Worm (Caenorhabditis elegans) whole organism, young adult: ENCODE measurements around the gene Y73F4A.3.

Experiments used
- B0261.1 ChIP-seq: sonication (generic microtip); optimal IDR thresholded peaks from 2 replicates; lab custom pipeline; 2016; ENCODE audit warnings: mild to moderate bottlenecking, missing genetic modification characterization, moderate library complexity, missing compliant biosample characterization
- C06A6.2 ChIP-seq: fragments of 200-800 bp; sonication (Bioruptor generic); conservative IDR thresholded peaks from 2 replicates; pipeline ENCODE4 v1.3.6; 2022; ENCODE audit warnings: missing genetic modification characterization, missing compliant biosample characterization
- C17E4.6 ChIP-seq: fragments of 200-800 bp; sonication (Bioruptor generic); IDR thresholded peaks from 2 replicates; pipeline ENCODE4 v1.3.6; 2022; ENCODE audit warnings: missing genetic modification reagents, missing genetic modification characterization, missing compliant biosample characterization
- F22D6.2 ChIP-seq: sonication (generic microtip); optimal IDR thresholded peaks from 2 replicates; lab custom pipeline; 2016; ENCODE audit warnings: mild to moderate bottlenecking, missing genetic modification characterization, missing compliant biosample characterization
- F37B4.10 ChIP-seq: fragments of 200-800 bp; sonication (Bioruptor generic); IDR thresholded peaks from 2 replicates; pipeline ENCODE4 v1.3.6; 2022; ENCODE audit warnings: missing genetic modification characterization, missing compliant biosample characterization
- F49E8.2 ChIP-seq: sonication (generic microtip); optimal IDR thresholded peaks from 3 replicates; lab custom pipeline; 2017; ENCODE audit warnings: missing genetic modification characterization, mild to moderate bottlenecking, missing compliant biosample characterization, antibody characterized with exemption, moderate library complexity; ENCODE audit not compliant: insufficient read depth
- F55B11.4 ChIP-seq: sonication (generic microtip); optimal IDR thresholded peaks from 2 replicates; lab custom pipeline; 2016; ENCODE audit warnings: missing compliant biosample characterization, missing genetic modification characterization, borderline replicate concordance; ENCODE audit not compliant: insufficient read depth
- F57C9.4 ChIP-seq: sonication (generic microtip); optimal IDR thresholded peaks from 2 replicates; lab custom pipeline; 2017; ENCODE audit warnings: mild to moderate bottlenecking, missing genetic modification characterization, missing compliant biosample characterization
- K11D2.4 ChIP-seq: fragments of 200-800 bp; sonication (Bioruptor generic); IDR thresholded peaks from 2 replicates; pipeline ENCODE4 v1.3.6; 2022; ENCODE audit warnings: missing genetic modification reagents, missing genetic modification characterization, missing compliant biosample characterization
- T07F8.4 ChIP-seq: sonication (generic microtip); optimal IDR thresholded peaks from 2 replicates; lab custom pipeline; 2016; ENCODE audit warnings: mild to moderate bottlenecking, missing genetic modification characterization, moderate library complexity, missing compliant biosample characterization
- T26A5.8 ChIP-seq: sonication (generic microtip); optimal IDR thresholded peaks from 2 replicates; lab custom pipeline; 2016; ENCODE audit warnings: missing genetic modification characterization, missing compliant biosample characterization
- Y53F4B.3 ChIP-seq: fragments of 200-800 bp; sonication (Bioruptor generic); IDR thresholded peaks from 2 replicates; pipeline ENCODE4 v1.3.6; 2022; ENCODE audit warnings: missing genetic modification reagents, missing genetic modification characterization, missing compliant biosample characterization
- attf-5 ChIP-seq: fragments of 200-800 bp; sonication (Bioruptor generic); optimal IDR thresholded peaks from 2 replicates; lab custom pipeline; 2018; ENCODE audit warnings: mild to moderate bottlenecking, missing genetic modification characterization, missing compliant biosample characterization
- bed-1 ChIP-seq: fragments of 200-800 bp; sonication (Bioruptor generic); IDR thresholded peaks from 2 replicates; pipeline ENCODE4 v1.3.6; 2022; ENCODE audit warnings: missing genetic modification reagents, missing genetic modification characterization, missing compliant biosample characterization
- bed-2 ChIP-seq: fragments of 200-800 bp; sonication (Bioruptor generic); IDR thresholded peaks from 2 replicates; pipeline ENCODE4 v1.3.6; 2022; ENCODE audit warnings: missing genetic modification reagents, missing genetic modification characterization, missing compliant biosample characterization
- ccch-3 ChIP-seq: fragments of 200-800 bp; sonication (Bioruptor generic); optimal IDR thresholded peaks from 2 replicates; lab custom pipeline; 2018; ENCODE audit warnings: mild to moderate bottlenecking, missing genetic modification characterization, missing compliant biosample characterization
- cebp-1 ChIP-seq, 2 experiments: fragments of 200-800 bp in 1 of 2; sonication (Bioruptor generic) in 1 of 2; sonication (generic microtip) in 1 of 2; IDR thresholded peaks in 1 of 2; optimal IDR thresholded peaks in 1 of 2; 2 replicates each; pipeline versions ENCODE4 v1.3.6 to Lab custom; 2017 to 2022; ENCODE audit warnings: missing compliant biosample characterization in 2 of 2, missing genetic modification characterization in 2 of 2, mild to moderate bottlenecking in 1 of 2, missing genetic modification reagents in 1 of 2, moderate library complexity in 1 of 2
- ceh-100 ChIP-seq: fragments of 200-800 bp; sonication (Bioruptor generic); IDR thresholded peaks from 2 replicates; pipeline ENCODE4 v1.3.6; 2022; ENCODE audit warnings: missing genetic modification reagents, missing genetic modification characterization, missing compliant biosample characterization
- ceh-40 ChIP-seq: fragments of 200-800 bp; sonication (Bioruptor generic); IDR thresholded peaks from 2 replicates; pipeline ENCODE4 v1.3.6; 2022; ENCODE audit warnings: missing genetic modification characterization, missing compliant biosample characterization
- ceh-91 ChIP-seq: fragments of 200-800 bp; sonication (Bioruptor generic); IDR thresholded peaks from 2 replicates; pipeline ENCODE4 v1.3.6; 2022; ENCODE audit warnings: missing genetic modification reagents, missing genetic modification characterization, missing compliant biosample characterization
- die-1 ChIP-seq: sonication (generic microtip); optimal IDR thresholded peaks from 2 replicates; lab custom pipeline; 2016; ENCODE audit warnings: missing genotype, mild to moderate bottlenecking, missing genetic modification characterization, missing compliant biosample characterization
- dpff-1 ChIP-seq: sonication (generic microtip); optimal IDR thresholded peaks from 2 replicates; lab custom pipeline; 2017; ENCODE audit warnings: mild to moderate bottlenecking, missing genetic modification characterization, missing compliant biosample characterization
- efl-1 ChIP-seq: fragments of 150-350 bp; optimal IDR thresholded peaks from 2 replicates; lab custom pipeline; 2014; ENCODE audit warnings: missing biosample characterization, missing genetic modification reagents, missing genetic modification characterization
- him-1 ChIP-seq: sonication (generic microtip); optimal IDR thresholded peaks from 2 replicates; lab custom pipeline; 2016; ENCODE audit warnings: missing genotype, missing genetic modification reagents, missing genetic modification characterization, missing compliant biosample characterization
- let-607 ChIP-seq, 2 experiments: fragments of 200-800 bp in 1 of 2; sonication (Bioruptor generic) in 1 of 2; sonication (generic microtip) in 1 of 2; optimal IDR thresholded peaks; 2 replicates each; lab custom pipeline; 2016 to 2018; ENCODE audit warnings: mild to moderate bottlenecking in 2 of 2, missing compliant biosample characterization in 2 of 2, missing genetic modification characterization in 2 of 2, moderate library complexity in 2 of 2, missing genotype in 1 of 2
- lin-26 ChIP-seq: fragments of 200-800 bp; sonication (Bioruptor generic); IDR thresholded peaks from 2 replicates; pipeline ENCODE4 v1.3.6; 2022; ENCODE audit warnings: missing genetic modification reagents, missing genetic modification characterization, missing compliant biosample characterization
- lir-1 ChIP-seq: fragments of 200-800 bp; sonication (Bioruptor generic); conservative IDR thresholded peaks from 2 replicates; pipeline ENCODE4 v1.3.6; 2022; ENCODE audit warnings: missing genetic modification reagents, missing genetic modification characterization, missing compliant biosample characterization
- madf-10 ChIP-seq: sonication (generic microtip); optimal IDR thresholded peaks from 2 replicates; lab custom pipeline; 2016; ENCODE audit warnings: mild to moderate bottlenecking, missing genetic modification characterization, missing compliant biosample characterization
- madf-3 ChIP-seq: fragments of 200-800 bp; sonication (Bioruptor generic); IDR thresholded peaks from 2 replicates; pipeline ENCODE4 v1.3.6; 2022; ENCODE audit warnings: missing genetic modification reagents, missing genetic modification characterization, missing compliant biosample characterization
- madf-8 ChIP-seq: fragments of 200-800 bp; sonication (Bioruptor generic); conservative IDR thresholded peaks from 2 replicates; pipeline ENCODE4 v1.3.6; 2022; ENCODE audit warnings: missing genetic modification reagents, missing genetic modification characterization, missing compliant biosample characterization
- nhr-179 ChIP-seq: sonication (generic microtip); optimal IDR thresholded peaks from 2 replicates; lab custom pipeline; 2016; ENCODE audit warnings: mild to moderate bottlenecking, missing genetic modification characterization, missing compliant biosample characterization
- nhr-27 ChIP-seq: fragments of 200-800 bp; sonication (Bioruptor generic); optimal IDR thresholded peaks from 2 replicates; lab custom pipeline; 2018; ENCODE audit warnings: mild to moderate bottlenecking, missing genetic modification characterization, moderate library complexity, missing compliant biosample characterization
- pbrm-1 ChIP-seq: fragments of 200-800 bp; sonication (Bioruptor generic); IDR thresholded peaks from 2 replicates; pipeline ENCODE4 v1.3.6; 2022; ENCODE audit warnings: missing genetic modification reagents, missing genetic modification characterization, missing compliant biosample characterization
- snpc-1.1 ChIP-seq: sonication (generic microtip); optimal IDR thresholded peaks from 2 replicates; lab custom pipeline; 2017; ENCODE audit warnings: missing genetic modification characterization, mild to moderate bottlenecking, missing compliant biosample characterization, antibody characterized with exemption, moderate library complexity, missing genotype, missing genetic modification reagents; ENCODE audit not compliant: insufficient read depth
- snpc-1.3 ChIP-seq: sonication (generic microtip); optimal IDR thresholded peaks from 2 replicates; lab custom pipeline; 2017; ENCODE audit warnings: missing genetic modification characterization, mild to moderate bottlenecking, missing compliant biosample characterization, antibody characterized with exemption, moderate library complexity, missing genotype, missing genetic modification reagents; ENCODE audit not compliant: insufficient read depth
- snpc-3.4 ChIP-seq: sonication (generic microtip); optimal IDR thresholded peaks from 2 replicates; lab custom pipeline; 2017; ENCODE audit warnings: missing genetic modification characterization, mild to moderate bottlenecking, missing compliant biosample characterization, antibody characterized with exemption, moderate library complexity, missing genotype, missing genetic modification reagents
- snpc-4 ChIP-seq, 5 experiments: fragments of 150-350 bp in 1 of 5; sonication (generic microtip) in 4 of 5; optimal IDR thresholded peaks; 2 replicates each; lab custom pipeline; 2014 to 2018; ENCODE audit warnings: missing genetic modification characterization in 5 of 5, missing biosample characterization in 3 of 5, antibody characterized with exemption in 2 of 5, mild to moderate bottlenecking in 2 of 5, missing compliant biosample characterization in 2 of 5, missing genotype in 2 of 5, moderate library complexity in 2 of 5, missing genetic modification reagents in 1 of 5
- tbp1 ChIP-seq: fragments of 200-800 bp; sonication (Bioruptor generic); optimal IDR thresholded peaks from 2 replicates; lab custom pipeline; 2018; ENCODE audit warnings: mild to moderate bottlenecking, missing genetic modification characterization, missing compliant biosample characterization
- tbx-9 ChIP-seq: sonication (generic microtip); optimal IDR thresholded peaks from 2 replicates; lab custom pipeline; 2016; ENCODE audit warnings: borderline replicate concordance, missing genetic modification characterization, inconsistent platforms, missing compliant biosample characterization
- zfh-2 ChIP-seq: fragments of 200-800 bp; sonication (Bioruptor generic); conservative IDR thresholded peaks from 2 replicates; pipeline ENCODE4 v1.3.6; 2022; ENCODE audit warnings: missing genetic modification reagents, missing genetic modification characterization, missing compliant biosample characterization
- ztf-25 ChIP-seq: fragments of 200-800 bp; sonication (Bioruptor generic); IDR thresholded peaks from 2 replicates; pipeline ENCODE4 v1.3.6; 2022; ENCODE audit warnings: missing genetic modification reagents, missing genetic modification characterization, missing compliant biosample characterization

Gene Y73F4A.3

ce11 chrIV:9007947-9008346 is 32.3 kb downstream of the Y73F4A.3 start:
- TF ChIP-seq F57C9.4 (tag; lab: Kevin White, UChicago) (no peak), madf-10 (tag; lab: Kevin White, UChicago) (no peak), ceh-40 (GFP tag; lab: Robert Waterston, UW) (no peak), bed-2 (GFP tag; lab: Robert Waterston, UW) (no peak), Y53F4B.3 (GFP tag; lab: Robert Waterston, UW) (no peak), dpff-1 (tag; lab: Kevin White, UChicago) (no peak), tbx-9 (tag; lab: Kevin White, UChicago) (no peak)

ce11 chrIV:9005310-9005709 is 35.0 kb downstream of the Y73F4A.3 start, which contains the start of gene unc-129:
unc-129 (minus strand) TSS chrIV:9005410.
- TF ChIP-seq C06A6.2 (no peak), efl-1 (GFP tag; lab: Kevin White, UChicago) (no peak), snpc-1.3 (tag; lab: Kevin White, UChicago) (no peak), madf-3 (GFP tag; lab: Robert Waterston, UW) (no peak), F37B4.10 (no peak)

ce11 chrIV:9002636-9003035 is 37.7 kb downstream of the Y73F4A.3 start, which contains the start of gene C53D6.8:
C53D6.8 (minus strand) TSS chrIV:9002736.
- TF ChIP-seq F55B11.4 (tag; lab: Kevin White, UChicago) (no peak), nhr-179 (no peak)

- TF ChIP-seq F22D6.2 (tag; lab: Kevin White, UChicago) (no peak), F49E8.2 (tag; lab: Kevin White, UChicago) (peak; percentile 26), C17E4.6 (GFP tag; lab: Robert Waterston, UW) (no peak), nhr-27 (tag; lab: Kevin White, UChicago) (no peak), him-1 (tag; lab: Kevin White, UChicago) (peak; percentile 69), T07F8.4 (tag; lab: Kevin White, UChicago) (no peak), ceh-100 (no peak), lir-1 (no peak), let-607 (tag; optimal IDR thresholded peaks at IDR 0.05; lab: Kevin White, UChicago) (no peak), K11D2.4 (GFP tag; lab: Robert Waterston, UW) (no peak), ccch-3 (GFP tag; lab: Kevin White, UChicago) (no peak), snpc-1.1 (tag; lab: Kevin White, UChicago) (peak; percentile 93), madf-10 (tag; lab: Kevin White, UChicago) (no peak), ztf-25 (GFP tag; lab: Robert Waterston, UW) (no peak), pbrm-1 (GFP tag; lab: Robert Waterston, UW) (peak; percentile 57; the same call in 1 of the 2 replicates), die-1 (no peak), cebp-1 (GFP tag; IDR thresholded peaks at IDR 0.05; lab: Robert Waterston, UW) (no peak), cebp-1 (tag; optimal IDR thresholded peaks at IDR 0.05; lab: Kevin White, UChicago) (no peak), F37B4.10 (no peak), snpc-4 (GFP tag; optimal IDR thresholded peaks at IDR 0.05; lab: Kevin White, UChicago) (peak; percentile 92), snpc-4 (tag; optimal IDR thresholded peaks at IDR 0.05; lab: Kevin White, UChicago) (peak; percentile 84 to 95 (median 94)), bed-1 (GFP tag; lab: Robert Waterston, UW) (no peak), madf-3 (GFP tag; lab: Robert Waterston, UW) (no peak), dpff-1 (tag; lab: Kevin White, UChicago) (no peak), B0261.1 (tag; lab: Kevin White, UChicago) (no peak), snpc-3.4 (peak; percentile 81), ceh-91 (GFP tag; lab: Robert Waterston, UW) (no peak), madf-8 (GFP tag; lab: Robert Waterston, UW) (no peak), zfh-2 (no peak), attf-5 (GFP tag; lab: Kevin White, UChicago) (no peak), lin-26 (peak; percentile 56; the same call in 1 of the 2 replicates), tbp1 (GFP tag; lab: Kevin White, UChicago) (peak; percentile 74), T26A5.8 (tag; lab: Kevin White, UChicago) (no peak)
These were observed 39.1 kb downstream of the Y73F4A.3 start for ce11 chrIV:9001184-9001583.
